Fruit fly (Drosophila melanogaster) whole organism: ENCODE measurements around the gene spn-F.
A peak's percentile ranks its signal among the peaks of the same experiment; 100 is the strongest.

Source experiments
- CG8478 ChIP-seq: fragments of >200 bp; optimal IDR thresholded peaks from 2 replicates; lab custom pipeline; 2018; ENCODE audit warnings: inconsistent platforms
- Dll ChIP-seq: fragments of >200 bp; optimal IDR thresholded peaks from 2 replicates; lab custom pipeline; 2017
- EcR ChIP-seq, 2 experiments: fragments of >200 bp; optimal IDR thresholded peaks; 2 replicates each; lab custom pipeline; 2017; ENCODE audit warnings: missing biosample characterization in 2 of 2, missing genetic modification characterization in 2 of 2, missing genetic modification reagents in 2 of 2
- pan ChIP-seq: fragments of >200 bp; optimal IDR thresholded peaks from 2 replicates; lab custom pipeline; 2017
- psq ChIP-seq: fragments of >200 bp; optimal IDR thresholded peaks from 2 replicates; lab custom pipeline; 2017
- usp ChIP-seq: fragments of >200 bp; optimal IDR thresholded peaks from 2 replicates; lab custom pipeline; 2017; ENCODE audit warnings: missing biosample characterization, missing genetic modification characterization, mixed read lengths

The spn-F gene

DNA sequence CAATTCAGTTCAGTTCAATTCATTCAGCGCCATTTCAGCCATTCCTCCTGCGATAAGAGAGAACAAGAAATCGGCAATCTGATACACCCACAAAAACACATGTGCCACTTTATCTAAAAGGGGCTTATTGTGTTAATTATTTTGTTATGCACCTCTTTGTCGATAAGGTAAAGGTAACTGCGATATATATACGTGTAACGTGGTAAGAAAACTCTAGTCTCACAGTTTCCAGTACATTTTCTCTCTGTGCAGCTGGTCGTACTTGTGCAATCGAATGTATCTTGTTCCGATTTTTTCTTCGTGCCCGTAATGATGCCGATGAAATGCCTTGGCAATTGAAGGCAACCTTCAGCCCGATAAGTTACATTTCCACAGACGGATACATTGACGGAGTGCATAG, 32.6 kb downstream of the spn-F start:
- TF ChIP-seq EcR (GFP tag; optimal IDR thresholded peaks at IDR 0.05; lab: Kevin White, UChicago) (no peak), psq (lab: Kevin White, UChicago) (no peak), pan (no peak), CG8478 (lab: Kevin White, UChicago) (no peak), usp (no peak)

DNA sequence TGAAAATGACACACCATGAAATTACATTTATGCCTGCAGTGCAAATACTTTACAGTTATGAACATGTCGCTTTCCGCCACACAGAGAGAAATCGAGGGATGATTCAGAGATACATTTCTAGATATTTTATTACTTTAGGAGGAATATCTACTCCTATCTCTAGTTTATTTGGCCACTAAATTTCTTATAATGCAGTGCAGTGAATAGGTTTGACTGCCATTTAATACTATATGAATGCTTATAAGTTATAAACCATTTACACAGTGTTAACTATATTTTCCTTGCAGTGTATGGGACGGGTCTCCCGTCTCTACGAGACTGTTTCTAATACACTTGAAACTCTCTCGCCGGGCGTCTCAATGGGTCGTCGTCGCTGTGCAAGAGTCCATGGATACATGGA, 35.3 kb downstream of the spn-F start:
- TF ChIP-seq psq (lab: Kevin White, UChicago) (no peak), Dll (lab: Kevin White, UChicago) (no peak), usp (no peak), CG8478 (lab: Kevin White, UChicago) (no peak), pan (no peak), EcR (GFP tag; optimal IDR thresholded peaks at IDR 0.05; lab: Kevin White, UChicago) (no peak)

DNA sequence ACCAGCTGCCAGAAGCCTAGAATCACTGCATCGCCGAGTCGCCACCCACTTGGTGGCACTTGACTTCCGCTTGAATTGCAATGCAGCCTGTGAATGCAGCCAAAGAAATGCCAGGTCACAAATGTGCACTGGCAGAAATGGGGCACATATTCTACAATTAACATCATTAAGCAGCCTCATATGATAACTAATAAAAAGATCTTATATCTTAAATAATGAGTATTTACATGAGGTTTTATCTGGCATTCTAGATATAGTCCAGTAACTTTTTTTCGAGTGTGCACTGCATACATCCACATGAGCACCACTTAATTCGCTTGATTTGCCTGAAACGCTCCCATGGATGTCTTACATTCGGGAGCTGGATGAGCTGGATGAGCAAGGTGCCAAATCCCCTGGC, 40.8 kb downstream of the spn-F start:
- TF ChIP-seq CG8478 (lab: Kevin White, UChicago): no peak
- no peak for TF ChIP-seq usp

DNA sequence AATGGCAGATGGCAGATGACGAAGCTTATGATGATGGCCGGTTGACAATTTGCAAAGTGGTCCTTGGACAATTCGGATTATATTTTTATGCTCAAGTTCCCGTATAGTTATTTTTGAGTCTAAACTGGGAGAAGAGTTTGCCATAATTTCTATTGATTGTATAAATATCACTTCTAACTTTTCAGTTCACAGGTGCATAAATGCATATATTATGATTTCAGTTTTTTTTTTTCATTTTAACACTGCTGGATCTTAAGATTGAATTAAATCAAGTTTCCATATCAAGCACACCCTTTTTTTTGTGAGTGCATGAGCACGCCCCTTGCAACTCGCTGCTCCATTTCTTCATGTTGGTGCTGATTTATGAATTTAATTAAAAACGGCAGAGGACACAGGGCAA, 42.1 kb downstream of the spn-F start:
- TF ChIP-seq usp (no peak), CG8478 (lab: Kevin White, UChicago) (no peak), psq (lab: Kevin White, UChicago) (no peak), pan (no peak), Dll (lab: Kevin White, UChicago) (no peak), EcR (GFP tag; optimal IDR thresholded peaks at IDR 0.05; lab: Kevin White, UChicago) (no peak)

DNA sequence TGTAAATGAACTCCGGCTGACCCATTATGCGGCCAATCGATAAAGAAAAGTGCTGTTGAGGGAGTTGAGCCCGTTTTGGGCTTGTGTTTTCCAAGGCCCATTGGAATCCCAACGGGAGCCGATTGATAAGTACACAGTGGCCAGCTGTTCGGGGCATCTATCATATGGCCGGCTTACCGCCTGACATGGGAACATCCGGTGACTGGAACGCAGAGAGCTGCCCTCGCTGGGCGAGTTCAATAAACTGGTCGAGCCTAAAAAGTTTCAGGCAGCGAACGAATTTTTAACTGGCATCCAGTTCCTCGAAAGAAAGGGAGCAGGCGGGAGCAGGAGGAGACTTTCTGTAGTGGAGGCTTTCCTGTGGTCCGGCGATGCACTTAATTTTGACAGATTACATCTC, 46.6 kb downstream of the spn-F start:
- peak; percentile 32 for TF ChIP-seq Dll (lab: Kevin White, UChicago)
- no peak for TF ChIP-seq psq (lab: Kevin White, UChicago)
- TF ChIP-seq pan: no peak
- TF ChIP-seq EcR (GFP tag; optimal IDR thresholded peaks at IDR 0.05; lab: Kevin White, UChicago): peak in 1 of 2 experiments; percentile 28
- TF ChIP-seq usp: no peak
- TF ChIP-seq CG8478 (lab: Kevin White, UChicago): no peak

DNA sequence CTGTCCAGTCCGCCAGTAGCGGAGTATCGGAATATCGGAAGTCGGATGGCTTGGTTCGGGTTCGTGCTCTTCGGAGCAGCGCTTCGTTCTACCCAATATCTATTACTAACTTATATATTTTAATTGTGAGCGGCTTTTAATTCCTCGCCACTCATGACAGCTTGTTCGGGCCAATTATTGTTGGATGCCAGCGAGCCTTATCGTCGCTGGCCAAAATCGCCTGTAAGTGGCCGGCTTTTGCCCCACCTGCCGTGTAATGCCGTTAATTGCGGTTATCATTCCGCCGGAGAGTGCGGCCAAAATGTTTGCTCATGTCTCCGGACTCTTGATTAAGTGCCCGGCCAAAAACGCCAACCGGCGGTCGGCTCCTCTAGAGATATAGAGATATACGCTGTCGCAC, 50.4 kb downstream of the spn-F start, which contains the start of gene pHCl-2:
Gene pHCl-2 (minus strand): TSS at position 101 of the 400 bp plus-strand sequence.
- TF ChIP-seq usp (no peak), pan (no peak), EcR (GFP tag; optimal IDR thresholded peaks at IDR 0.05; lab: Kevin White, UChicago) (no peak), psq (lab: Kevin White, UChicago) (no peak), Dll (lab: Kevin White, UChicago) (no peak), CG8478 (lab: Kevin White, UChicago) (no peak)
